Fruit fly (Drosophila melanogaster) whole organism: Measurements from ENCODE around the gene CG6652.

Experiments used
- Dll ChIP-seq: fragments of >200 bp; optimal IDR thresholded peaks from 2 replicates; lab custom pipeline; 2017
- EcR ChIP-seq, 2 experiments: fragments of >200 bp; optimal IDR thresholded peaks; 2 replicates each; lab custom pipeline; 2017; ENCODE audit warnings: missing biosample characterization in 2 of 2, missing genetic modification characterization in 2 of 2, missing genetic modification reagents in 2 of 2

- TF ChIP-seq EcR (GFP tag; optimal IDR thresholded peaks at IDR 0.05; lab: Kevin White, UChicago) (no peak), Dll (lab: Kevin White, UChicago) (no peak)
Observed at dm6 chr3L:16971611-16972359, 50.9 kb downstream of the CG6652 start.
